Fruit fly (Drosophila melanogaster): ENCODE data around the gene CG18814.

Gene CG18814

dm6 chr3L:16349686-16350085 is 19.9 kb upstream of the CG18814 start:
- no peak for TF ChIP-seq noc (tag; optimal IDR thresholded peaks at IDR 0.05)

- TF ChIP-seq noc (tag; optimal IDR thresholded peaks at IDR 0.05) = no peak
Observed at dm6 chr3L:16351770-16352429, 17.7 kb upstream of the CG18814 start, which contains the start of the genes Golgin104 and Tcs3. Gene Golgin104 (minus strand): TSS chr3L:16351951. Gene Tcs3 (plus strand): TSS chr3L:16351991.

dm6 chr3L:16354197-16354596 is 15.4 kb upstream of the CG18814 start, which contains the start of gene Pdh:
Gene Pdh (minus strand): TSS chr3L:16354297.
- no peak for TF ChIP-seq noc (tag; optimal IDR thresholded peaks at IDR 0.05)

dm6 chr3L:16356171-16356765 is 13.4 kb upstream of the CG18814 start:
- peak; percentile 17 for TF ChIP-seq noc (tag; optimal IDR thresholded peaks at IDR 0.05)

dm6 chr3L:16357187-16357728 is 12.4 kb upstream of the CG18814 start:
- no peak for TF ChIP-seq noc (tag; optimal IDR thresholded peaks at IDR 0.05)

- no peak for TF ChIP-seq noc (tag; optimal IDR thresholded peaks at IDR 0.05)
Observed at dm6 chr3L:16357860-16358259, 11.8 kb upstream of the CG18814 start.

dm6 chr3L:16359219-16359748 is 10.3 kb upstream of the CG18814 start, which contains the start of gene ringer:
Gene ringer (minus strand): TSS chr3L:16359428.
- no peak for TF ChIP-seq noc (tag; optimal IDR thresholded peaks at IDR 0.05)

- TF ChIP-seq noc (tag; optimal IDR thresholded peaks at IDR 0.05) = no peak
Observed at dm6 chr3L:16359795-16360194, 9.8 kb upstream of the CG18814 start.

dm6 chr3L:16361200-16361815 is 8.3 kb upstream of the CG18814 start:
- no peak for TF ChIP-seq noc (tag; optimal IDR thresholded peaks at IDR 0.05)

dm6 chr3L:16362119-16362653 is 7.4 kb upstream of the CG18814 start, which contains the start of gene Cpr72Ea:
Gene Cpr72Ea (plus strand): TSS chr3L:16362603.
- TF ChIP-seq noc (tag; optimal IDR thresholded peaks at IDR 0.05) = no peak

dm6 chr3L:16364182-16364581 is 5.4 kb upstream of the CG18814 start:
- TF ChIP-seq noc (tag; optimal IDR thresholded peaks at IDR 0.05) = no peak

dm6 chr3L:16364599-16364998 is 5.0 kb upstream of the CG18814 start, which contains the start of gene Cpr72Eb:
Gene Cpr72Eb (plus strand): TSS chr3L:16364899.
- no peak for TF ChIP-seq noc (tag; optimal IDR thresholded peaks at IDR 0.05)

- no peak for TF ChIP-seq noc (tag; optimal IDR thresholded peaks at IDR 0.05)
Observed at dm6 chr3L:16367240-16367639, 2.4 kb upstream of the CG18814 start, which contains the start of gene Cpr72Ec. Gene Cpr72Ec (minus strand): TSS chr3L:16367340.

dm6 chr3L:16368199-16368598 is 1.4 kb upstream of the CG18814 start, which contains the start of gene CG4842:
Gene CG4842 (plus strand): TSS chr3L:16368389.
- TF ChIP-seq noc (tag; optimal IDR thresholded peaks at IDR 0.05) = no peak
